Fruit fly (Drosophila melanogaster) whole organism, embryonic: ENCODE measurements around the gene cbt.

Experiments
- C15 ChIP-seq: fragments of 200-800 bp; sonication (Bioruptor generic); IDR thresholded peaks from 3 replicates; pipeline ENCODE4 v1.3.6; 2022; ENCODE audit warnings: missing biosample characterization, missing genetic modification characterization
- CG10431 ChIP-seq: fragments of 200-800 bp; sonication (Bioruptor generic); optimal IDR thresholded peaks from 3 replicates; lab custom pipeline; 2018; ENCODE audit warnings: missing biosample characterization, mild to moderate bottlenecking, missing genetic modification characterization
- CG10543 ChIP-seq: fragments of 200-800 bp; sonication (Bioruptor generic); optimal IDR thresholded peaks from 3 replicates; lab custom pipeline; 2017; ENCODE audit warnings: missing biosample characterization, mild to moderate bottlenecking, missing genetic modification characterization, moderate library complexity
- CG11696 ChIP-seq: fragments of 200-800 bp; sonication (Bioruptor generic); IDR thresholded peaks from 2 replicates; pipeline ENCODE4 v1.3.6; 2022; ENCODE audit warnings: missing biosample characterization, missing genetic modification characterization
- CG12155 ChIP-seq: fragments of 200-800 bp; sonication (Bioruptor generic); optimal IDR thresholded peaks from 3 replicates; lab custom pipeline; 2016; ENCODE audit warnings: missing biosample characterization, missing genetic modification characterization
- CG12769 ChIP-seq: fragments of 200-800 bp; sonication (Bioruptor generic); optimal IDR thresholded peaks from 2 replicates; lab custom pipeline; 2019; ENCODE audit warnings: missing biosample characterization, mild to moderate bottlenecking, missing genetic modification characterization, moderate library complexity
- CG12942 ChIP-seq: fragments of 200-800 bp; sonication (Bioruptor generic); optimal IDR thresholded peaks from 3 replicates; lab custom pipeline; 2016; ENCODE audit warnings: missing biosample characterization, missing genetic modification characterization
- CG14860 ChIP-seq: fragments of 200-800 bp; sonication (Bioruptor generic); IDR thresholded peaks from 3 replicates; pipeline ENCODE4 v1.3.6; 2022; ENCODE audit warnings: missing biosample characterization, missing genetic modification characterization; ENCODE audit not compliant: partially characterized antibody
- CG15269 ChIP-seq: fragments of 200-800 bp; sonication (Bioruptor generic); optimal IDR thresholded peaks from 2 replicates; lab custom pipeline; 2018; ENCODE audit warnings: missing biosample characterization, mild to moderate bottlenecking, missing genetic modification characterization, moderate library complexity
- CG16779 ChIP-seq: fragments of 200-800 bp; sonication (Bioruptor generic); IDR thresholded peaks from 2 replicates; pipeline ENCODE4 v1.3.6; 2022; ENCODE audit warnings: missing biosample characterization, missing genetic modification characterization
- CG17186 ChIP-seq: fragments of 200-800 bp; sonication (Bioruptor generic); optimal IDR thresholded peaks from 3 replicates; lab custom pipeline; 2017; ENCODE audit warnings: missing biosample characterization, missing genetic modification reagents, missing genetic modification characterization
- CG17328 ChIP-seq: fragments of 200-800 bp; sonication (Bioruptor generic); IDR thresholded peaks from 2 replicates; pipeline ENCODE4 v1.3.6; 2022; ENCODE audit warnings: missing biosample characterization, missing genetic modification characterization
- CG17361 ChIP-seq: fragments of 200-800 bp; sonication (Bioruptor generic); IDR thresholded peaks from 3 replicates; pipeline ENCODE4 v1.3.6; 2022; ENCODE audit warnings: missing biosample characterization, missing genetic modification characterization
- CG17568 ChIP-seq: fragments of 200-800 bp; sonication (Bioruptor generic); optimal IDR thresholded peaks from 2 replicates; lab custom pipeline; 2018; ENCODE audit warnings: missing biosample characterization, mild to moderate bottlenecking, missing genetic modification characterization, moderate library complexity
- CG1792 ChIP-seq: fragments of 200-800 bp; sonication (Bioruptor generic); optimal IDR thresholded peaks from 2 replicates; lab custom pipeline; 2016; ENCODE audit warnings: missing biosample characterization, missing genetic modification characterization
- CG18599 ChIP-seq: fragments of 200-800 bp; sonication (Bioruptor generic); optimal IDR thresholded peaks from 3 replicates; lab custom pipeline; 2017; ENCODE audit warnings: missing biosample characterization, missing genetic modification characterization, mild to moderate bottlenecking, moderate library complexity, missing genetic modification reagents
- CG2712 ChIP-seq: fragments of 200-800 bp; optimal IDR thresholded peaks from 3 replicates; lab custom pipeline; 2019; ENCODE audit warnings: missing biosample characterization, mild to moderate bottlenecking, missing genetic modification characterization, moderate library complexity
- CG30431 ChIP-seq: fragments of 200-800 bp; sonication (Bioruptor generic); optimal IDR thresholded peaks from 2 replicates; lab custom pipeline; 2017; ENCODE audit warnings: missing biosample characterization, missing genetic modification characterization
- CG3281 ChIP-seq: fragments of 200-800 bp; sonication (Bioruptor generic); optimal IDR thresholded peaks from 3 replicates; lab custom pipeline; 2017; ENCODE audit warnings: missing biosample characterization, mild to moderate bottlenecking, missing genetic modification characterization
- CG6791 ChIP-seq: fragments of 200-800 bp; sonication (Bioruptor generic); IDR thresholded peaks from 3 replicates; pipeline ENCODE4 v1.3.6; 2022; ENCODE audit warnings: missing biosample characterization, missing genetic modification characterization; ENCODE audit not compliant: partially characterized antibody
- CG7372 ChIP-seq: fragments of 200-800 bp; sonication (Bioruptor generic); IDR thresholded peaks from 2 replicates; pipeline ENCODE4 v1.3.6; 2022; ENCODE audit warnings: missing biosample characterization, missing genetic modification characterization
- CG7839 ChIP-seq: fragments of 200-800 bp; sonication (Bioruptor generic); optimal IDR thresholded peaks from 3 replicates; lab custom pipeline; 2018; ENCODE audit warnings: missing biosample characterization, mild to moderate bottlenecking, missing genetic modification characterization, moderate library complexity
- CG8290 ChIP-seq, 3 experiments: fragments of 200-800 bp; sonication (Bioruptor generic); optimal IDR thresholded peaks; 2 replicates each; lab custom pipeline; 2016 to 2019; ENCODE audit warnings: missing biosample characterization in 3 of 3, missing genetic modification characterization in 3 of 3, mild to moderate bottlenecking in 2 of 3, moderate library complexity in 1 of 3
- CG8924 ChIP-seq: fragments of 200-800 bp; optimal IDR thresholded peaks from 3 replicates; lab custom pipeline; 2019; ENCODE audit warnings: missing biosample characterization, mild to moderate bottlenecking, missing genetic modification characterization, moderate library complexity
- D19B ChIP-seq: fragments of 200-800 bp; sonication (Bioruptor generic); optimal IDR thresholded peaks from 2 replicates; lab custom pipeline; 2017; ENCODE audit warnings: missing biosample characterization, mild to moderate bottlenecking, missing genetic modification characterization
- Doc3 ChIP-seq: fragments of 200-800 bp; sonication (Bioruptor generic); IDR thresholded peaks from 3 replicates; pipeline ENCODE4 v1.3.6; 2022; ENCODE audit warnings: missing biosample characterization, missing genetic modification characterization; ENCODE audit not compliant: partially characterized antibody
- HLH3B ChIP-seq: fragments of 200-800 bp; sonication (Bioruptor generic); IDR thresholded peaks from 2 replicates; pipeline ENCODE4 v1.3.6; 2022; ENCODE audit warnings: missing biosample characterization, missing genetic modification characterization
- Hsf ChIP-seq: fragments of 200-800 bp; sonication (Bioruptor generic); optimal IDR thresholded peaks from 3 replicates; lab custom pipeline; 2016; ENCODE audit warnings: missing biosample characterization, missing genetic modification characterization
- Kr ChIP-seq: fragments of 200-800 bp; sonication (Bioruptor generic); optimal IDR thresholded peaks from 2 replicates; lab custom pipeline; 2017; ENCODE audit warnings: missing biosample characterization, mild to moderate bottlenecking, missing genetic modification characterization
- Lpt ChIP-seq: fragments of >200 bp; optimal IDR thresholded peaks from 2 replicates; lab custom pipeline; 2018; ENCODE audit warnings: missing biosample characterization, missing genetic modification characterization
- Neu2 ChIP-seq: fragments of 200-800 bp; sonication (Bioruptor generic); optimal IDR thresholded peaks from 3 replicates; lab custom pipeline; 2016; ENCODE audit warnings: missing biosample characterization, missing genetic modification characterization, borderline replicate concordance
- Sin3A ChIP-seq: fragments of >200 bp; optimal IDR thresholded peaks from 2 replicates; lab custom pipeline; 2018
- Six4 ChIP-seq: fragments of 200-800 bp; sonication (Bioruptor generic); optimal IDR thresholded peaks from 2 replicates; lab custom pipeline; 2016; ENCODE audit warnings: missing biosample characterization, missing genetic modification characterization
- ac ChIP-seq: fragments of 200-800 bp; sonication (Bioruptor generic); optimal IDR thresholded peaks from 3 replicates; lab custom pipeline; 2017; ENCODE audit warnings: missing biosample characterization, mild to moderate bottlenecking, missing genetic modification characterization
- br ChIP-seq: fragments of >200 bp; optimal IDR thresholded peaks from 2 replicates; lab custom pipeline; 2017
- croc ChIP-seq: fragments of 200-800 bp; sonication (Bioruptor generic); conservative IDR thresholded peaks from 3 replicates; pipeline ENCODE4 v1.3.6; 2022; ENCODE audit warnings: missing biosample characterization, missing genetic modification characterization
- crol ChIP-seq: fragments of 200-800 bp; sonication (Bioruptor generic); IDR thresholded peaks from 2 replicates; pipeline ENCODE4 v1.3.6; 2022; ENCODE audit warnings: missing biosample characterization, missing genetic modification characterization
- dati ChIP-seq: fragments of 200-800 bp; sonication (Bioruptor generic); IDR thresholded peaks from 2 replicates; pipeline ENCODE4 v1.3.6; 2022; ENCODE audit warnings: missing biosample characterization, missing genetic modification characterization
- dmrt99B ChIP-seq: fragments of 200-800 bp; sonication (Bioruptor generic); optimal IDR thresholded peaks from 2 replicates; lab custom pipeline; 2018; ENCODE audit warnings: missing biosample characterization, mild to moderate bottlenecking, missing genetic modification characterization, moderate library complexity
- eve ChIP-seq, 2 experiments: fragments of >200 bp; optimal IDR thresholded peaks; 2 replicates each; lab custom pipeline; 2017; ENCODE audit warnings: missing biosample characterization in 2 of 2, missing genetic modification characterization in 2 of 2
- h ChIP-seq: fragments of >200 bp; optimal IDR thresholded peaks from 2 replicates; lab custom pipeline; 2017
- ind ChIP-seq: fragments of 200-800 bp; sonication (Bioruptor generic); optimal IDR thresholded peaks from 3 replicates; lab custom pipeline; 2016; ENCODE audit warnings: missing biosample characterization, missing genetic modification characterization
- jumu ChIP-seq: fragments of 200-800 bp; sonication (Bioruptor generic); optimal IDR thresholded peaks from 3 replicates; lab custom pipeline; 2016; ENCODE audit warnings: missing biosample characterization, missing genetic modification characterization
- lmd ChIP-seq: fragments of 200-800 bp; sonication (Bioruptor generic); IDR thresholded peaks from 2 replicates; pipeline ENCODE4 v1.3.6; 2022; ENCODE audit warnings: missing biosample characterization, missing genetic modification characterization
- nmo ChIP-seq: fragments of 200-800 bp; sonication (Bioruptor generic); optimal IDR thresholded peaks from 2 replicates; lab custom pipeline; 2018; ENCODE audit warnings: missing biosample characterization, mild to moderate bottlenecking, missing genetic modification characterization, moderate library complexity
- ro ChIP-seq: fragments of 200-800 bp; sonication (Bioruptor generic); IDR thresholded peaks from 2 replicates; pipeline ENCODE4 v1.3.6; 2022; ENCODE audit warnings: missing biosample characterization, missing genetic modification characterization
- sens-2 ChIP-seq: fragments of 200-800 bp; sonication (Bioruptor generic); IDR thresholded peaks from 2 replicates; pipeline ENCODE4 v1.3.6; 2022; ENCODE audit warnings: missing biosample characterization, missing genetic modification characterization
- seq ChIP-seq: fragments of 200-800 bp; sonication (Bioruptor generic); IDR thresholded peaks from 2 replicates; pipeline ENCODE4 v1.3.6; 2022; ENCODE audit warnings: missing biosample characterization, missing genetic modification characterization
- wor ChIP-seq: fragments of 200-800 bp; sonication (Bioruptor generic); IDR thresholded peaks from 2 replicates; pipeline ENCODE4 v1.3.6; 2022; ENCODE audit warnings: missing biosample characterization, missing genetic modification characterization

Gene cbt

dm6 chr2L:490150-491095, 10.9 kb upstream of the cbt start (continued):
- TF ChIP-seq seq (peak; percentile 78; the same call in 1 of the 2 replicates), D19B (GFP tag; lab: Kevin White, UChicago) (peak; percentile 21), CG17186 (GFP tag; lab: Kevin White, UChicago) (no peak), CG12942 (GFP tag; lab: Kevin White, UChicago) (peak; percentile 60), CG1792 (peak; percentile 69), lmd (GFP tag; lab: Robert Waterston, UW) (peak; percentile 76), nmo (GFP tag; lab: Kevin White, UChicago) (peak; percentile 71), br (lab: Kevin White, UChicago) (no peak), Neu2 (GFP tag; lab: Kevin White, UChicago) (peak; percentile 72), CG7839 (peak; percentile 63), CG11696 (GFP tag; lab: Robert Waterston, UW) (peak; percentile 64; the same call in 1 of the 2 replicates), dmrt99B (tag; lab: Kevin White, UChicago) (peak; percentile 47), CG6791 (GFP tag; lab: Robert Waterston, UW) (0 out of 3 replicates have a peak, but pooled peaks have one; percentile 44), CG10543 (peak; percentile 54), crol (no peak; the same call in 1 of the 2 replicates), CG30431 (peak; percentile 49), eve (GFP tag; optimal IDR thresholded peaks at IDR 0.05; lab: Kevin White, UChicago) (peak in 1 of 2 experiments; percentile 86), CG8290 (GFP tag; optimal IDR thresholded peaks at IDR 0.05; lab: Kevin White, UChicago) (peak; percentile 86), CG8290 (tag; optimal IDR thresholded peaks at IDR 0.05; lab: Kevin White, UChicago) (peak in 1 of 2 experiments; percentile 79), Sin3A (lab: Kevin White, UChicago) (peak; percentile 37), Six4 (GFP tag; lab: Kevin White, UChicago) (peak; percentile 2), CG10431 (GFP tag; lab: Kevin White, UChicago) (peak; percentile 68), CG14860 (GFP tag; lab: Robert Waterston, UW) (no peak), sens-2 (GFP tag; lab: Robert Waterston, UW) (no peak), Hsf (GFP tag; lab: Kevin White, UChicago) (peak; percentile 77), CG17361 (GFP tag; lab: Robert Waterston, UW) (peak; percentile 57), ac (GFP tag; lab: Kevin White, UChicago) (peak; percentile 9), CG12769 (tag; lab: Kevin White, UChicago) (peak; percentile 69), CG2712 (tag; lab: Kevin White, UChicago) (peak; percentile 60), croc (0 out of 3 replicates have a peak, but pooled peaks have one; percentile 12), Kr (no peak), jumu (peak; percentile 71), dati (GFP tag; lab: Robert Waterston, UW) (no peak), Doc3 (GFP tag; lab: Robert Waterston, UW) (no peak; the same call in 2 of the 3 replicates), CG17568 (GFP tag; lab: Kevin White, UChicago) (peak; percentile 47), CG18599 (GFP tag; lab: Kevin White, UChicago) (peak; percentile 35), CG15269 (tag; lab: Kevin White, UChicago) (peak; percentile 53), HLH3B (GFP tag; lab: Robert Waterston, UW) (peak; percentile 38; the same call in 1 of the 2 replicates), CG3281 (GFP tag; lab: Kevin White, UChicago) (no peak), h (lab: Kevin White, UChicago) (no peak), CG16779 (GFP tag; lab: Robert Waterston, UW) (peak; percentile 64), CG8924 (tag; lab: Kevin White, UChicago) (peak; percentile 12), ro (no peak), CG12155 (GFP tag; lab: Kevin White, UChicago) (peak; percentile 46), CG7372 (GFP tag; lab: Robert Waterston, UW) (peak; percentile 62), CG17328 (GFP tag; lab: Robert Waterston, UW) (peak; percentile 47; the same call in 1 of the 2 replicates), wor (GFP tag; lab: Robert Waterston, UW) (no peak), C15 (no peak), Lpt (GFP tag; lab: Kevin White, UChicago) (no peak), ind (GFP tag; lab: Kevin White, UChicago) (peak; percentile 65)
